Worm (Caenorhabditis elegans): Measurements from ENCODE around the gene EEED8.12.

DNA sequence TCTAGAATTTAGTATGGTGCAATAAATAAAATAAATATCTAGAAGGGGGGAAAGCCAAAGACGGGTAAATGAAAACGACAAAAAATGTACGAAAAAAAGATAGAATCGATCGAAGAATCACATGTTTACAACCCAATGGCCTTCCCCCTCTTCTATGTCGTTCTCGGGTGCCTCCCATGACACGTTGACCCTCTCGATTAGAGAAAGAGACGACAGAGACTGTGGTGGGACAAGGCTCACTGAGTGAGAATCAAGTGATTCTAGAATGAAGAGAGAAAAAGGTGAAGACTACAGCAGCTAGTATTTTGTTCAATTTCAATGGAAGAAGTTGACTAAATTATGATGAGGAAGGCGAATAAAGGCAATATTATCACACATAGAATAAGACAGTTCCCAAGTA, 17.2 kb upstream of the EEED8.12 start:
- TF ChIP-seq hlh-26 (GFP tag; conservative IDR thresholded peaks at IDR 0.05) (no peak), F39B2.1 (GFP tag; IDR thresholded peaks at IDR 0.05) (no peak), ztf-26 (tag; optimal IDR thresholded peaks at IDR 0.05) (no peak), zfh-2 (GFP tag; conservative IDR thresholded peaks at IDR 0.05) (no peak), ceh-27 (GFP tag; optimal IDR thresholded peaks at IDR 0.05) (peak; percentile 57), lsy-27 (tag; optimal IDR thresholded peaks at IDR 0.05; ENCODE audit: borderline replicate concordance, insufficient read depth) (no peak), ama-1 (optimal IDR thresholded peaks at IDR 0.05) (no peak), ama-1 (GFP tag; optimal IDR thresholded peaks at IDR 0.05) (no peak), ztf-25 (GFP tag; IDR thresholded peaks at IDR 0.05) (no peak), B0336.3 (GFP tag; IDR thresholded peaks at IDR 0.05) (peak; percentile 65; the same call in 1 of the 2 replicates), lin-40 (tag; optimal IDR thresholded peaks at IDR 0.05) (peak; percentile 15)
